Worm (Caenorhabditis elegans): ENCODE data around the gene degl-2.

Gene degl-2

DNA sequence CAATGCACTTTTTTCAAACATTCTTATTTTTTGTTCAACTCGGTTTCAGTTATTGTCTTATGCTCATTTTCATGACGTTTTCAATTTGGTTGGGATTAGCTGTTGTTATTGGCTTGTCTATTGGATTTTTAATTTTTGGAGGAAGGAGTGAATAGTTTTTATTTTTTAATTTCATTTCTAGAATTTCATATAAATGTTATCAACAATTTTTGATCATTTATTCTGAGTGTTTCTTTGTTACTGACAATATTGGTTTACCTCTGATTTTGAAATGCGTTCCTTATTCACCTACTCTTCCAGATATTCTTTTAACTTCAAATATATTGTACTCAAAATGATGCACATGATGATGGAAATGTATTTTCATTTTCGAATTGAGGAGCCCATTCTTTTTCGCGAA lies 10.7 kb downstream of the degl-2 start, which contains the start of gene F58G6.7:
F58G6.7 (plus strand) TSS at position 301 of the 400 bp plus-strand sequence.
- TF ChIP-seq unc-130 (GFP tag; optimal IDR thresholded peaks at IDR 0.05) (no peak), lin-29 (GFP tag; IDR thresholded peaks at IDR 0.05) (no peak), mes-2 (tag; optimal IDR thresholded peaks at IDR 0.05; ENCODE audit: poor library complexity, severe bottlenecking) (no peak), R02D3.7 (tag; optimal IDR thresholded peaks at IDR 0.05) (no peak), mep-1 (tag; optimal IDR thresholded peaks at IDR 0.05) (no peak), mdt-29 (GFP tag; IDR thresholded peaks at IDR 0.05) (no peak), nhr-10 (tag; optimal IDR thresholded peaks at IDR 0.05) (no peak), pqm-1 (tag; optimal IDR thresholded peaks at IDR 0.05) (no peak), F44E2.7 (GFP tag; IDR thresholded peaks at IDR 0.05) (no peak), nhr-111 (GFP tag; optimal IDR thresholded peaks at IDR 0.05) (no peak), zip-2 (tag; optimal IDR thresholded peaks at IDR 0.05) (no peak), ceh-32 (tag; optimal IDR thresholded peaks at IDR 0.05; ENCODE audit: poor library complexity) (no peak)

DNA sequence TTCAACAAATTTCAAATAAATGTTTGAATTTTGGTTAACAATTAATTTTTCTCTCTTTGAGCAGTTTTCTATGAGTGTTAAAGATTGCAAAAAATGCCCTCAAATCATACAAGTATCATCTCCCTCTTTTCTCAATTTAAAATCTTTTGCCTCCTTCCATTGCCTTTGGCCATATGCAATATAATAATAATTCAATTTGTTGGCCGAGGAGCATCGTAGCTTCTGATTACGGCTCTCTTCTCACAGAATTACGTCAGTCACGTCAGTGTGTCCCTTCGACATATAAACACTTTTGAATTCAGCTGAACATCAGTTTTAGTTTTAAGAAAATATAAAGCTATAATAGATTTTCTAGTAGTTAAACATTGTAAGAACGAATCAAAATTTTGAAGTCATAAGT lies 12.3 kb downstream of the degl-2 start:
- TF ChIP-seq ces-1 (GFP tag; optimal IDR thresholded peaks at IDR 0.05) (peak; percentile 41), arid-1 (GFP tag; conservative IDR thresholded peaks at IDR 0.05) (no peak)

DNA sequence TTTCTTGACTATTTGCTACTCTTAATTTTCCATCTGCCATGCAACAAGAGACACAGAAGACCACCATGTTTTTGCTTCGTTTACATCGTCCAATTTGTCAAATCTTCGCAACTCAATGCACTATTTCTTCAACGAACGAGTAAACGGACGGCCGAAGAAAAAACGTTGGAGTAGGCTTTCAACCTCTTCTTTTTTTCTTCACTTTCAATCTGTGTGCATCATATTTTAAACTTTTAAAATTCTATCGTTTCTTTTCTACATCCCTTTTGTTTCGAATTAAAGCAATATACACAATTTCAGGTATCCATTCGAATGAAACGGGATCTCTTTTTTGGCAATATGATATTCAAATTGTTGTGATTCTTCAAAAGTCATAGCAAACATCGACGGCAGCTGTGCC lies 14.5 kb downstream of the degl-2 start, which contains the start of gene acc-1:
acc-1 (plus strand) TSS at position 301 of the 400 bp plus-strand sequence.
- TF ChIP-seq unc-62 (GFP tag; optimal IDR thresholded peaks at IDR 0.05 in 1 of 2) (no peak), unc-62 (tag; optimal IDR thresholded peaks at IDR 0.05) (no peak), R02D3.7 (tag; optimal IDR thresholded peaks at IDR 0.05) (no peak)

DNA sequence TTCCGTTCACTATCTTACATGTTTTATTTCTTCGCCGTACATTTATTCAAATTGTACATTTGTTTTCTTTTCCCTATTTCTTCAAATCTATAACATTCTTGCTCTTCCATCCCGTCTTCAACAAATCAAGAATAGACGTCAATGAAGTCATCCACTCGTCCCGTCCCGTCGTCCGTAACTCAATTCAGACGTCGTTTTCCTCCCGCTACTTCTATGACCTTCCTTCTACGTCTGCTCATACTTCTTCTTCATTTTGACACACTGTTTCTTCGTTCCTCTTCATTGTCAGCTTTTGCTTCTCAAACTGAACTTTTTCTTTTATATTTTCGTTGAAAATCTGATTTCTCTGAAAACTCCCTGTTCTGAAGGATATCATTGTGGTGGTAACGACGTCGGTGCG lies 16.7 kb downstream of the degl-2 start:
- TF ChIP-seq aha-1 (tag) (peak; percentile 5), ctbp-1 (GFP tag; IDR thresholded peaks at IDR 0.05) (peak; percentile 9; the same call in 1 of the 2 replicates), lin-13 (GFP tag; optimal IDR thresholded peaks at IDR 0.05) (no peak), unc-62 (GFP tag; optimal IDR thresholded peaks at IDR 0.05 in 1 of 2) (peak in 1 of 2 experiments; percentile 20), unc-62 (tag; optimal IDR thresholded peaks at IDR 0.05) (no peak), fkh-10 (GFP tag; optimal IDR thresholded peaks at IDR 0.05) (peak; percentile 73)

DNA sequence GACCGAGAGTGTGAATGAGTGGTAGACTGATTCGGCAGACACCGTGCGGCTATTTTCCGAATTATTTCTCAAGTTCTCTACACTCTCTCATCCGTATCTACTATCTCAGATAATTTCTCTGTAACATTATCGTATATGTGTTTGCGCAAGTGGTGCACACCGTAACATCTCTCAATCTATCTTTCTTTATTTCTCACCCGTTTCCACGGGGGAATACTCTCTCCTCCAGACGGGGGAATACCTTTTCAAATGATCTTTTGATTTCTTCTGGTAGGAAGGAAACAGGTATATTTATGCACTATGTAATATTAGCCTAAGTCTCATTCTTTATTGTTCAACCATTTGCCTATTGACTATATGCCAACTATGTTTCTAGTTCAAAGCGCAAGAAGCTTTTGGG lies 23.8 kb downstream of the degl-2 start:
- TF ChIP-seq daf-8 (GFP tag; IDR thresholded peaks at IDR 0.05) (no peak), nhr-10 (tag; optimal IDR thresholded peaks at IDR 0.05) (peak; percentile 28), aha-1 (tag) (peak; percentile 81)

DNA sequence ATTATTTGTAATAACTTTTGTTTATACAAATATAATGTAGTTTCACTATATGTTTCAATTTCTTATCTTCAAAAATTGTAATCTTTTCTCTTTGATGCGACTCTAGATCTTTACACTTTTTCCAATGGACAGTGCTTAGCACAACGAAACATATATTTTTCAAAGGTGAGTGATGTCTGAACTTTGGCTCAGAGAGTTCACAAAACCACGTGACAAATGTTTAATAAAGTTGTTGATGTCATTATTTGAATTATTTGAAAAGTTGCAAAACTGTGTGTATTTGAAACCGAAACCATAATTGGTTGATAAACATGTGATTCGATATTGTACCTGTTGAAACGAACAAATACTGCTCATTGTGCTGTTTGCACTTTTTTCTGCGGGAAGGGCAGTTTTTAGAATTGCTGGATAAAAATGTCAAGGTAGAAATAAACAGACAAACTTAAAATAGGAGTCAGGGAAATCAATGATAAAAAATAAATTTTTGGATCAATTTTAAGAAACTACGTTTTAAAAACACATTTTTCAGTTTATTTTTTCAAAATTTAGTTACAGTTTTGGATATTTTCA lies 24.9 kb downstream of the degl-2 start:
- TF ChIP-seq ZK546.5 (tag; optimal IDR thresholded peaks at IDR 0.05) = no peak
- TF ChIP-seq vab-7 (GFP tag; IDR thresholded peaks at IDR 0.05) = no peak
- TF ChIP-seq ceh-20 (GFP tag; IDR thresholded peaks at IDR 0.05) = no peak
- TF ChIP-seq unc-39 (tag; optimal IDR thresholded peaks at IDR 0.05) = no peak
- TF ChIP-seq ceh-62 (tag; optimal IDR thresholded peaks at IDR 0.05) = no peak
- peak in 1 of 2 experiments; percentile 83 for TF ChIP-seq unc-62 (GFP tag; optimal IDR thresholded peaks at IDR 0.05 in 1 of 2)
- TF ChIP-seq unc-62 (tag; optimal IDR thresholded peaks at IDR 0.05) = no peak
- no peak for TF ChIP-seq ztf-11 (tag; optimal IDR thresholded peaks at IDR 0.05)
- TF ChIP-seq ceh-44 (GFP tag; IDR thresholded peaks at IDR 0.05) = no peak
- no peak for TF ChIP-seq F44E2.7 (GFP tag; IDR thresholded peaks at IDR 0.05)
- TF ChIP-seq arid-1 (GFP tag; conservative IDR thresholded peaks at IDR 0.05) = no peak
- TF ChIP-seq dmd-6 (GFP tag; IDR thresholded peaks at IDR 0.05) = peak; percentile 57
- peak; percentile 83 for TF ChIP-seq dve-1 (tag; optimal IDR thresholded peaks at IDR 0.05; ENCODE audit: insufficient read depth)
- no peak for TF ChIP-seq nhr-76 (tag; optimal IDR thresholded peaks at IDR 0.05)
- TF ChIP-seq lin-29 (GFP tag; IDR thresholded peaks at IDR 0.05) = no peak
- peak; percentile 65 for TF ChIP-seq hlh-30 (tag; optimal IDR thresholded peaks at IDR 0.05; ENCODE audit: insufficient read depth)
- no peak for TF ChIP-seq hmg-1.1 (GFP tag; IDR thresholded peaks at IDR 0.05)
- no peak for TF ChIP-seq zag-1 (tag; optimal IDR thresholded peaks at IDR 0.05)
- TF ChIP-seq skn-1 (tag; optimal IDR thresholded peaks at IDR 0.05) = no peak
- TF ChIP-seq snpc-1.2 (GFP tag; IDR thresholded peaks at IDR 0.05) = no peak
- TF ChIP-seq rbr-2 (tag; optimal IDR thresholded peaks at IDR 0.05) = no peak
- no peak for TF ChIP-seq egl-27 (tag; optimal IDR thresholded peaks at IDR 0.05)
- TF ChIP-seq ceh-32 (tag; optimal IDR thresholded peaks at IDR 0.05; ENCODE audit: poor library complexity) = no peak
- TF ChIP-seq Y48G9A.11 (GFP tag; IDR thresholded peaks at IDR 0.05) = no peak
- TF ChIP-seq sdz-12 (GFP tag; optimal IDR thresholded peaks at IDR 0.05) = no peak
- no peak for TF ChIP-seq F10B5.3 (tag; optimal IDR thresholded peaks at IDR 0.05)

Measured in whole organism, L4 larva.